Worm (Caenorhabditis elegans): Measurements from ENCODE around the gene unc-18.
A peak's percentile ranks its signal among the peaks of the same experiment; 100 is the strongest.

The unc-18 gene

DNA sequence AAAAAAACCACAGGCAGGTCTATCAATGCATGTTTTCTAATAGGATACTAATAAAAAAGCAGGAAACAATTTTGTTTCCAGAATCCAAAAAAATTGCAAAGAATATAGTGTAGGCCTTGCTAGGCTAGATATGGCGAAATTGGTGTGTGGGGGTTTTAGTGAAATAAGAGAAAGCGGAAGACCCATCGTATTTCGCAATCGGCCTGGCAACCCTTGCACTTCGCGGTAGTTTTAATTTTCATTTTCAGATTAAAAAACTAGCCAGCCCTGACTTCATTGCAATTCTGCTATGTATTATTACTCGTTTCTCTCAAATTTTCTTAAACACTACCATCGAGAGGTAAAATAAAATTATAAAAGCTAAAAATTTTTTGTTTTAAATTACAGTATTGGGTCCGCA lies 7.8 kb upstream of the unc-18 start:
- TF ChIP-seq hlh-1 (tag; optimal IDR thresholded peaks at IDR 0.05) = no peak
- no peak for TF ChIP-seq nhr-237 (tag; optimal IDR thresholded peaks at IDR 0.05)
- no peak for TF ChIP-seq unc-62 (GFP tag; optimal IDR thresholded peaks at IDR 0.05)
- no peak for TF ChIP-seq lin-13 (tag; optimal IDR thresholded peaks at IDR 0.05)
- TF ChIP-seq ceh-39 (tag; optimal IDR thresholded peaks at IDR 0.05) = no peak
- TF ChIP-seq elt-1 (tag; optimal IDR thresholded peaks at IDR 0.05; ENCODE audit: borderline replicate concordance, insufficient read depth) = no peak
- no peak for TF ChIP-seq mep-1 (tag; optimal IDR thresholded peaks at IDR 0.05)
- no peak for TF ChIP-seq mab-5 (tag; optimal IDR thresholded peaks at IDR 0.05)
- TF ChIP-seq unc-39 (tag; optimal IDR thresholded peaks at IDR 0.05) = no peak
- TF ChIP-seq ceh-83 (GFP tag; optimal IDR thresholded peaks at IDR 0.05) = no peak
- TF ChIP-seq zip-8 (tag; optimal IDR thresholded peaks at IDR 0.05) = no peak

DNA sequence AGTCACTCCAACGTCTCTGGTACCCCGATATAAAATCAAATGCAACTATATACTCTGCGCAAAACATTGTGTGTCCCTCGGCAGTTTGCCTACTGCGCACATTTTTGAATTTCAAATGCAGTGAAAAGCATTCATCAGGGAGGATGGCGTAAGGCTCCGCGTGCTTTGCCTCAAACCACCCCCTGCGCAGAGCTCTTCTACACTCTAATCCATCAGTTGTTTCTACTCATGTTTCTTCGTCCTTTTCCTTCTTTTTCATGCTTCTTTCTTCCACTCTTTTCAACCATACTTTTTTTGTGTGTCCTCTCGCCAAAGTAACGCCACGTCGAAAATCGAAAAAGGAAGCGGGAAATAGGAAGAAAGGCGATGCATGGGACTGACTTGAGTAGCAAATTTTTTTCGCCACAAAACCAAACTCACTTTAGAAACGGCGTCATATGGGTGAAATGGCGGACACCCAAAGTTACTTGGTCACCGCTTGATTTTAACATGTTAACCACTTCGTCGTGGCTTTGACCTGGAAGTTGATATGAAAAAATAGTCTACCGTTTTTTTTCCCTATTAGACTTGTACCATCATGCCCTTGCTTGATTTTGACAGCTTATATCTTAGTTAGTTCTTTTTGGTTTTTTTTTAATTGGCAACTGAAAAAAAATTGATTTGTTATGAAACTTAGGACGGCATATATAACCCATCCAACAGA lies 4.1 kb upstream of the unc-18 start:
- TF ChIP-seq mab-5 (tag; optimal IDR thresholded peaks at IDR 0.05) (no peak), ces-1 (GFP tag; optimal IDR thresholded peaks at IDR 0.05) (peak; percentile 20)

DNA sequence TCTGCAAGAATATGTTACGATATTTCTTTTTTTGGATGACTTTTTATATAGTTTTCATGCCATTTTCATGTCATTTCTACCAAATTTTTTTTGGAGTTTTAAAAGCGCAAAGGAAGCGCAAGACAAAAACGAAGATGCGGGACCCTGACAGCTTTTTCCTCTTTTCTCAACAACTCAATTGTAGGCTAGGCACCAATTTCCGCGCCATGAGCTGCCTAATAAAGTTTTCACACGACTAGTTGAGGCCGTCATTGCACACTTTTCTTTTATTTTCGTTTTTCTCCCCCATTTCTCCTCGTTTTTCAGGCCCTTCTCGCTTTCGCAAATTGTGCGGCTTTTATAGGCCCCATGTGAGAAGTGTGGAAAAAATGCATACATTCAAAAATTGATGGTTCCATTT lies 2.9 kb upstream of the unc-18 start:
- no peak for TF ChIP-seq blmp-1 (tag; optimal IDR thresholded peaks at IDR 0.05)
- peak; percentile 87 for TF ChIP-seq ces-1 (GFP tag; optimal IDR thresholded peaks at IDR 0.05)

DNA sequence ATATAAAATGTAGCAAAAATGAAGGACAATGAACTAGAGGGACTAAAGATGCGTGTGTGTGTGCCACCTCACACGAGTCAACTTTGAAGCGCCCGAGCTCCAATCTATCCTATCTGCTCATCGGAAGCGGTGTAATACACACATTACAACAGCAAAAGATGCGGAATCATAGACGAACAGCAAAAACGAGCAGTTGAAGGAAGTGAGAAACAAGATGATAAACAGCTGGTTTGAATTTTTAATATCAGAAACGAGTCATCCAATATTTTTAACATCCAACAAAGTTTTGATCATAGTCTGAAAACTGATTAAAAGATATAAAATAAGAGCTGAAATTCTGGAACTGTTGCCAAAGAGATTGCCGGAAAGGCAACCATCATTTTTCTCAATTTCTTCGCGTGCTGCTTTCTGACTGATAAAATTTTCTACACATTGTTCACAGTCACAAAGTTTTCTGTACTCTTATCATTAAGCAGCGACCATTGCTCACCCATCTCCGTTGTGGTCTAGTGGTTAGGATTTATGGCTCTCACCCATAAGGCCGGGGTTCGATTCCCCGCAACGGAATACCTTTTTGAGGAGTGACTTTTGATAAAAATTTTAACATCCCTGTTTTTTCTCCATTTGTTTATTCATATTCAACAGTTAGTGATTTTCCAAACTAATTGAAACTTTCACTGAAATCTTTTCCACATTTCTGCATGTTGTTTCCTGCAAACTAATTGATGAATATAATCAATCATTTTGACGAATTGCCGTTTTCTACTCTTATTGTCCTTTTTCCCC lies 2.0 kb upstream of the unc-18 start, which contains the start of gene stn-2:
TSS of gene stn-2 (minus strand) at position 75 of the 786 bp plus-strand sequence.
- TF ChIP-seq flh-1 (GFP tag; optimal IDR thresholded peaks at IDR 0.05) (no peak), unc-39 (tag; optimal IDR thresholded peaks at IDR 0.05) (no peak), ces-1 (GFP tag; optimal IDR thresholded peaks at IDR 0.05) (no peak), mab-5 (tag; optimal IDR thresholded peaks at IDR 0.05) (no peak), lsy-2 (tag; optimal IDR thresholded peaks at IDR 0.05) (no peak), hlh-1 (tag; optimal IDR thresholded peaks at IDR 0.05) (peak; percentile 87), pha-4 (tag; optimal IDR thresholded peaks at IDR 0.05) (no peak), elt-3 (tag; optimal IDR thresholded peaks at IDR 0.05) (no peak), nhr-237 (tag; optimal IDR thresholded peaks at IDR 0.05) (no peak), unc-120 (tag; optimal IDR thresholded peaks at IDR 0.05; ENCODE audit: poor library complexity, severe bottlenecking) (peak; percentile 43), nhr-28 (tag; optimal IDR thresholded peaks at IDR 0.05) (no peak)

DNA sequence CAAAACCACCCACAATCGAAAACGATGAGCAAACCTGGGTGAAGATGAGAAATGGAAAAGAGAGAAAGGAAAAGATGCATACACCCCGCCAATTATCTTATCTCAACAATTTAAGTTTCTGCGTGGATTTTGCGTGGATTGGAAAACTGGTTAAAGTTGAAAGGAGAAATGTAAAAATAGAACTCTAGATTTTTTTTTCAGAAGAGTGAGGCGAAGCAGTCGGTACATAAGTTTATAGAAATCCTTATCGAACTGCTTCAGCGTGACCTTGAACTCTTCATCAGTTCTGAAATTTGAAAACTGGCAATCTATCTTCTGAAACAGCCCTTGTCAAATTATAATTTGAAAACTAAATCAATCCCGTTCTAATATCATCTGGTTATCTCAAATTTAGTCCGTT lies 6.4 kb downstream of the unc-18 start, which contains the start of gene clik-2:
TSS of gene clik-2 (minus strand) at position 101 of the 400 bp plus-strand sequence.
- TF ChIP-seq mls-2 (tag; optimal IDR thresholded peaks at IDR 0.05) = no peak
- TF ChIP-seq lin-13 (tag; optimal IDR thresholded peaks at IDR 0.05) = no peak
- no peak for TF ChIP-seq pha-4 (tag; optimal IDR thresholded peaks at IDR 0.05)
- no peak for TF ChIP-seq nhr-2 (tag; optimal IDR thresholded peaks at IDR 0.05)
- TF ChIP-seq lin-32 (GFP tag; optimal IDR thresholded peaks at IDR 0.05) = no peak
- TF ChIP-seq nhr-237 (tag; optimal IDR thresholded peaks at IDR 0.05) = no peak
- no peak for TF ChIP-seq bed-3 (GFP tag; optimal IDR thresholded peaks at IDR 0.05)
- no peak for TF ChIP-seq unc-120 (tag; optimal IDR thresholded peaks at IDR 0.05; ENCODE audit: poor library complexity, severe bottlenecking)
- no peak for TF ChIP-seq sptf-1 (tag; optimal IDR thresholded peaks at IDR 0.05)
- TF ChIP-seq unc-39 (tag; optimal IDR thresholded peaks at IDR 0.05) = no peak
- TF ChIP-seq flh-1 (GFP tag; optimal IDR thresholded peaks at IDR 0.05) = no peak
- TF ChIP-seq mep-1 (tag; optimal IDR thresholded peaks at IDR 0.05) = no peak
- no peak for TF ChIP-seq zip-8 (tag; optimal IDR thresholded peaks at IDR 0.05)
- TF ChIP-seq nhr-12 (tag; optimal IDR thresholded peaks at IDR 0.05) = no peak
- TF ChIP-seq unc-62 (GFP tag; optimal IDR thresholded peaks at IDR 0.05) = no peak
- no peak for TF ChIP-seq sem-2 (GFP tag; optimal IDR thresholded peaks at IDR 0.05)
- no peak for TF ChIP-seq ceh-43 (GFP tag; optimal IDR thresholded peaks at IDR 0.05)
- TF ChIP-seq tbx-8 (GFP tag; optimal IDR thresholded peaks at IDR 0.05) = no peak

Measured in whole organism, mixed stage, embryonic.